Fruit fly (Drosophila melanogaster): ENCODE results near the gene plh.

dm6 chr3R:4984132-4984531, 26.7 kb downstream of the plh start, which contains the start of gene CG14662:
- no peak for TF ChIP-seq CG8765 (GFP tag; IDR thresholded peaks at IDR 0.05)
- TF ChIP-seq D19B (GFP tag; optimal IDR thresholded peaks at IDR 0.05): no peak
- no peak for TF ChIP-seq CG2678 (tag; optimal IDR thresholded peaks at IDR 0.05)
- no peak for TF ChIP-seq stc (GFP tag; IDR thresholded peaks at IDR 0.05)
- no peak for TF ChIP-seq Ravus (GFP tag; IDR thresholded peaks at IDR 0.05)
- TF ChIP-seq lilli (GFP tag; optimal IDR thresholded peaks at IDR 0.05): no peak
- TF ChIP-seq CG16815 (GFP tag; optimal IDR thresholded peaks at IDR 0.05): no peak
- no peak for TF ChIP-seq CG15479 (GFP tag; optimal IDR thresholded peaks at IDR 0.05)
- TF ChIP-seq Gug (GFP tag; IDR thresholded peaks at IDR 0.05): no peak
- TF ChIP-seq Hr3 (GFP tag; optimal IDR thresholded peaks at IDR 0.05): no peak
- TF ChIP-seq en (GFP tag; optimal IDR thresholded peaks at IDR 0.05): no peak
- TF ChIP-seq E2f2 (GFP tag; IDR thresholded peaks at IDR 0.05): no peak
